Worm (Caenorhabditis elegans): ENCODE data around the gene C49F5.3.

DNA sequence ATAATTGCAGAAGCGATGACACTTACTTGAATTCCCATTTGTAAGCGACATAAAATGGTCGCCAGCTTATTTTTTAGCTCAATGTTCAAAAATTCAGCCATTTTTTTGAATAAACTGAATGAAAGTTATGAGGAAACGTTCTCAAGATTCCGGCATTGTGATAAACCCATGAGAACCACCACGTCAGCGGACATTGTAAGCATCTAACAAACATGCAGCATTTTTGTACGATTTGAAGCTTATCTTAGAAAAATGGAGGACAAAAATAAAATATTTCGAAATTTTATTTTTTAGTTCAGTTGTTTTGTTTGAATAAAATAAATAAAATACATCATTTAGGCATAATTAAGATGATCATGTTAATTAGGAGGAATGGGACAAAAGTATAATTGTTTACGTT lies 30.2 kb downstream of the C49F5.3 start, which contains the start of gene T08D10.4:
- no peak for TF ChIP-seq repo-1 (tag; optimal IDR thresholded peaks at IDR 0.05)
- no peak for TF ChIP-seq fkh-3 (tag; optimal IDR thresholded peaks at IDR 0.05)
- no peak for TF ChIP-seq nfya-2 (GFP tag; IDR thresholded peaks at IDR 0.05)
- no peak for TF ChIP-seq him-1 (tag; optimal IDR thresholded peaks at IDR 0.05)
- no peak for TF ChIP-seq ama-1 (optimal IDR thresholded peaks at IDR 0.05)
- no peak for TF ChIP-seq ama-1 (GFP tag; optimal IDR thresholded peaks at IDR 0.05)
- no peak for TF ChIP-seq bed-2 (GFP tag; IDR thresholded peaks at IDR 0.05)
- TF ChIP-seq unc-130 (GFP tag; optimal IDR thresholded peaks at IDR 0.05): no peak
- TF ChIP-seq pha-4 (tag; optimal IDR thresholded peaks at IDR 0.05): no peak
- TF ChIP-seq nfya-1 (tag; optimal IDR thresholded peaks at IDR 0.05; ENCODE audit: borderline replicate concordance, insufficient read depth): no peak
- no peak for TF ChIP-seq sptf-2 (GFP tag; optimal IDR thresholded peaks at IDR 0.05)
- no peak for TF ChIP-seq zim-3 (tag; optimal IDR thresholded peaks at IDR 0.05)
- no peak for TF ChIP-seq lin-35 (GFP tag; optimal IDR thresholded peaks at IDR 0.05)
